Fruit fly (Drosophila melanogaster) whole organism, embryonic: ENCODE data around the gene CAH9.

ENCODE experiments used
- Ada2b ChIP-seq: fragments of 200-800 bp; sonication (Bioruptor generic); IDR thresholded peaks from 2 replicates; pipeline ENCODE4 v1.3.6; 2022; ENCODE audit warnings: missing biosample characterization, missing genetic modification characterization
- Asciz ChIP-seq: fragments of 200-800 bp; sonication (Bioruptor generic); optimal IDR thresholded peaks from 2 replicates; lab custom pipeline; 2017; ENCODE audit warnings: missing biosample characterization, mild to moderate bottlenecking, missing genetic modification characterization, missing genetic modification reagents
- Atf3 ChIP-seq: fragments of 200-800 bp; sonication (Bioruptor generic); optimal IDR thresholded peaks from 3 replicates; lab custom pipeline; 2016; ENCODE audit warnings: missing biosample characterization, missing genetic modification characterization
- CG10654 ChIP-seq: fragments of 200-800 bp; sonication (Bioruptor generic); optimal IDR thresholded peaks from 2 replicates; lab custom pipeline; 2016; ENCODE audit warnings: missing biosample characterization, missing genetic modification characterization
- CG12769 ChIP-seq: fragments of 200-800 bp; sonication (Bioruptor generic); optimal IDR thresholded peaks from 2 replicates; lab custom pipeline; 2019; ENCODE audit warnings: missing biosample characterization, mild to moderate bottlenecking, missing genetic modification characterization, moderate library complexity
- CG13296 ChIP-seq: fragments of 200-800 bp; sonication (Bioruptor generic); optimal IDR thresholded peaks from 3 replicates; lab custom pipeline; 2018; ENCODE audit warnings: missing biosample characterization, mild to moderate bottlenecking, missing genetic modification characterization
- CG13775 ChIP-seq: fragments of 200-800 bp; sonication (Bioruptor generic); optimal IDR thresholded peaks from 3 replicates; lab custom pipeline; 2017; ENCODE audit warnings: missing biosample characterization, mild to moderate bottlenecking, missing genetic modification characterization
- CG14710 ChIP-seq: fragments of 200-800 bp; sonication (Bioruptor generic); optimal IDR thresholded peaks from 3 replicates; lab custom pipeline; 2019; ENCODE audit warnings: missing biosample characterization, mild to moderate bottlenecking, missing genetic modification characterization, moderate library complexity
- CG15601 ChIP-seq: fragments of 200-800 bp; sonication (Bioruptor generic); optimal IDR thresholded peaks from 3 replicates; lab custom pipeline; 2019; ENCODE audit warnings: missing biosample characterization, mild to moderate bottlenecking, missing genetic modification characterization, moderate library complexity
- CG17802 ChIP-seq: fragments of 200-800 bp; sonication (Bioruptor generic); optimal IDR thresholded peaks from 2 replicates; lab custom pipeline; 2018; ENCODE audit warnings: missing biosample characterization, mild to moderate bottlenecking, missing genetic modification characterization, moderate library complexity
- CG18262 ChIP-seq: fragments of 200-800 bp; optimal IDR thresholded peaks from 3 replicates; lab custom pipeline; 2019; ENCODE audit warnings: missing biosample characterization, mild to moderate bottlenecking, missing genetic modification characterization, moderate library complexity
- CG1832 ChIP-seq: fragments of 200-800 bp; sonication (Bioruptor generic); optimal IDR thresholded peaks from 2 replicates; lab custom pipeline; 2017; ENCODE audit warnings: missing biosample characterization, mild to moderate bottlenecking, missing genetic modification characterization, inconsistent platforms
- CG31388 ChIP-seq: fragments of 200-800 bp; sonication (Bioruptor generic); optimal IDR thresholded peaks from 2 replicates; lab custom pipeline; 2016; ENCODE audit warnings: missing biosample characterization, missing genetic modification characterization
- CG7745 ChIP-seq: fragments of 200-800 bp; sonication (Bioruptor generic); optimal IDR thresholded peaks from 2 replicates; lab custom pipeline; 2018; ENCODE audit warnings: missing biosample characterization, mild to moderate bottlenecking, missing genetic modification characterization, moderate library complexity
- CG7786 ChIP-seq: fragments of 200-800 bp; sonication (Bioruptor generic); optimal IDR thresholded peaks from 2 replicates; lab custom pipeline; 2016; ENCODE audit warnings: missing biosample characterization, missing genetic modification characterization
- CG7928 ChIP-seq: fragments of 200-800 bp; sonication (Bioruptor generic); optimal IDR thresholded peaks from 2 replicates; lab custom pipeline; 2017; ENCODE audit warnings: missing biosample characterization, mild to moderate bottlenecking, missing genetic modification characterization
- CG7963 ChIP-seq: fragments of 200-800 bp; sonication (Bioruptor generic); IDR thresholded peaks from 3 replicates; pipeline ENCODE4 v1.3.6; 2022; ENCODE audit warnings: missing biosample characterization, missing genetic modification characterization; ENCODE audit not compliant: partially characterized antibody
- CG8388 ChIP-seq: fragments of 200-800 bp; sonication (Bioruptor generic); optimal IDR thresholded peaks from 2 replicates; lab custom pipeline; 2019; ENCODE audit warnings: missing biosample characterization, mild to moderate bottlenecking, missing genetic modification characterization, moderate library complexity
- CG9215 ChIP-seq: fragments of 200-800 bp; sonication (Bioruptor generic); IDR thresholded peaks from 2 replicates; pipeline ENCODE4 v1.3.6; 2022; ENCODE audit warnings: missing biosample characterization, missing genetic modification characterization
- CG9609 ChIP-seq: fragments of 200-800 bp; sonication (Bioruptor generic); optimal IDR thresholded peaks from 3 replicates; lab custom pipeline; 2016; ENCODE audit warnings: missing biosample characterization, missing genetic modification characterization
- CkIIα-i1 ChIP-seq: fragments of 200-800 bp; sonication (Bioruptor generic); IDR thresholded peaks from 2 replicates; pipeline ENCODE4 v1.3.6; 2022; ENCODE audit warnings: missing biosample characterization, missing genetic modification characterization
- D19B ChIP-seq: fragments of 200-800 bp; sonication (Bioruptor generic); optimal IDR thresholded peaks from 2 replicates; lab custom pipeline; 2017; ENCODE audit warnings: missing biosample characterization, mild to moderate bottlenecking, missing genetic modification characterization
- Dbx ChIP-seq: fragments of 200-800 bp; sonication (Bioruptor generic); IDR thresholded peaks from 3 replicates; pipeline ENCODE4 v1.3.6; 2022; ENCODE audit warnings: missing biosample characterization, missing genetic modification characterization
- E2f1 ChIP-seq: fragments of 200-800 bp; sonication (Bioruptor generic); IDR thresholded peaks from 2 replicates; pipeline ENCODE4 v1.3.6; 2022; ENCODE audit warnings: missing biosample characterization, missing genetic modification characterization
- HLH54F ChIP-seq: fragments of 200-800 bp; sonication (Bioruptor generic); optimal IDR thresholded peaks from 3 replicates; lab custom pipeline; 2016; ENCODE audit warnings: missing biosample characterization, missing genetic modification characterization
- Mad ChIP-seq: fragments of 200-800 bp; sonication (Bioruptor generic); optimal IDR thresholded peaks from 2 replicates; lab custom pipeline; 2016; ENCODE audit warnings: missing biosample characterization, missing genetic modification characterization
- Nf-YA ChIP-seq: fragments of 200-800 bp; sonication (Bioruptor generic); IDR thresholded peaks from 2 replicates; pipeline ENCODE4 v1.3.6; 2022; ENCODE audit warnings: missing biosample characterization, missing genetic modification characterization
- NfI ChIP-seq: fragments of 200-800 bp; sonication (Bioruptor generic); optimal IDR thresholded peaks from 3 replicates; lab custom pipeline; 2018; ENCODE audit warnings: missing biosample characterization, mild to moderate bottlenecking, missing genetic modification characterization, moderate library complexity
- Ssrp ChIP-seq: fragments of 200-800 bp; sonication (Bioruptor generic); optimal IDR thresholded peaks from 2 replicates; lab custom pipeline; 2018; ENCODE audit warnings: missing biosample characterization, mild to moderate bottlenecking, missing genetic modification characterization, moderate library complexity
- Stat92E ChIP-seq, 3 experiments: fragments of >200 bp in 2 of 3; fragments of 200-800 bp in 1 of 3; sonication (Bioruptor generic) in 1 of 3; optimal IDR thresholded peaks; 2 replicates each; lab custom pipeline; 2017 to 2019; ENCODE audit warnings: missing biosample characterization in 3 of 3, missing genetic modification characterization in 3 of 3, mild to moderate bottlenecking in 1 of 3, moderate library complexity in 1 of 3
- Trl ChIP-seq, 3 experiments: fragments of >200 bp in 2 of 3; fragments of 200-800 bp in 1 of 3; sonication (Bioruptor generic) in 1 of 3; optimal IDR thresholded peaks; 2 replicates in 1 of 3; 3 replicates in 2 of 3; lab custom pipeline; 2016 to 2017; ENCODE audit warnings: missing biosample characterization in 1 of 3, missing genetic modification characterization in 1 of 3
- bab2 ChIP-seq: fragments of 200-800 bp; sonication (Bioruptor generic); optimal IDR thresholded peaks from 2 replicates; lab custom pipeline; 2016; ENCODE audit warnings: missing biosample characterization, missing genetic modification characterization
- bigmax ChIP-seq: fragments of 200-800 bp; sonication (Bioruptor generic); optimal IDR thresholded peaks from 2 replicates; lab custom pipeline; 2018; ENCODE audit warnings: missing biosample characterization, mild to moderate bottlenecking, missing genetic modification characterization
- caup ChIP-seq: fragments of 200-800 bp; sonication (Bioruptor generic); optimal IDR thresholded peaks from 3 replicates; lab custom pipeline; 2017; ENCODE audit warnings: missing biosample characterization, mild to moderate bottlenecking, missing genetic modification characterization, moderate library complexity; ENCODE audit not compliant: severe bottlenecking
- ci ChIP-seq: fragments of 200-800 bp; sonication (Bioruptor generic); IDR thresholded peaks from 3 replicates; pipeline ENCODE4 v1.3.6; 2022; ENCODE audit warnings: missing biosample characterization, missing genetic modification characterization
- esg ChIP-seq: fragments of 200-800 bp; sonication (Bioruptor generic); conservative IDR thresholded peaks from 2 replicates; pipeline ENCODE4 v1.3.6; 2022; ENCODE audit warnings: missing biosample characterization, missing genetic modification characterization
- eve ChIP-seq, 2 experiments: fragments of >200 bp; optimal IDR thresholded peaks; 2 replicates each; lab custom pipeline; 2017; ENCODE audit warnings: missing biosample characterization in 2 of 2, missing genetic modification characterization in 2 of 2
- fd96Cb ChIP-seq: fragments of 200-800 bp; sonication (Bioruptor generic); optimal IDR thresholded peaks from 2 replicates; lab custom pipeline; 2018; ENCODE audit warnings: missing biosample characterization, mild to moderate bottlenecking, missing genetic modification characterization, moderate library complexity
- nerfin-1 ChIP-seq: fragments of 200-800 bp; sonication (Bioruptor generic); optimal IDR thresholded peaks from 3 replicates; lab custom pipeline; 2019; ENCODE audit warnings: missing biosample characterization, mild to moderate bottlenecking, missing genetic modification characterization, moderate library complexity
- nerfin-2 ChIP-seq: fragments of 200-800 bp; sonication (Bioruptor generic); IDR thresholded peaks from 2 replicates; pipeline ENCODE4 v1.3.6; 2022; ENCODE audit warnings: missing biosample characterization, missing genetic modification characterization; ENCODE audit not compliant: partially characterized antibody
- scrt ChIP-seq: fragments of 200-800 bp; sonication (Bioruptor generic); optimal IDR thresholded peaks from 2 replicates; lab custom pipeline; 2018; ENCODE audit warnings: missing biosample characterization, mild to moderate bottlenecking, missing genetic modification characterization, moderate library complexity
- slbo ChIP-seq: fragments of 200-800 bp; sonication (Bioruptor generic); IDR thresholded peaks from 2 replicates; pipeline ENCODE4 v1.3.6; 2022; ENCODE audit warnings: missing biosample characterization, missing genetic modification characterization
- slou ChIP-seq: fragments of 200-800 bp; sonication (Bioruptor generic); optimal IDR thresholded peaks from 3 replicates; lab custom pipeline; 2016; ENCODE audit warnings: missing biosample characterization, missing genetic modification characterization
- slp2 ChIP-seq: fragments of 200-800 bp; sonication (Bioruptor generic); optimal IDR thresholded peaks from 2 replicates; lab custom pipeline; 2016; ENCODE audit warnings: missing biosample characterization, missing genetic modification characterization
- so ChIP-seq: fragments of 200-800 bp; sonication (Bioruptor generic); IDR thresholded peaks from 3 replicates; pipeline ENCODE4 v1.3.6; 2022; ENCODE audit warnings: missing biosample characterization, missing genetic modification characterization
- ssp ChIP-seq: fragments of 200-800 bp; sonication (Bioruptor generic); IDR thresholded peaks from 2 replicates; pipeline ENCODE4 v1.3.6; 2022; ENCODE audit warnings: missing biosample characterization, missing genetic modification characterization
- tna ChIP-seq: fragments of 200-800 bp; sonication (Bioruptor generic); IDR thresholded peaks from 2 replicates; pipeline ENCODE4 v1.3.6; 2022; ENCODE audit warnings: missing biosample characterization, missing genetic modification characterization; ENCODE audit not compliant: partially characterized antibody
- vvl ChIP-seq: fragments of 200-800 bp; sonication (Bioruptor generic); IDR thresholded peaks from 2 replicates; pipeline ENCODE4 v1.3.6; 2022; ENCODE audit warnings: missing biosample characterization, missing genetic modification characterization

Gene CAH9

dm6 chr3R:27153062-27153878, 47.3 kb upstream of the CAH9 start (continued):
- no peak for TF ChIP-seq CG9609 (GFP tag; lab: Kevin White, UChicago)
- TF ChIP-seq CG8388 (GFP tag; lab: Kevin White, UChicago), result peak; percentile 14
- peak; percentile 26 for TF ChIP-seq bab2 (GFP tag; lab: Kevin White, UChicago)
- TF ChIP-seq CG12769 (tag; lab: Kevin White, UChicago), result peak; percentile 72
- TF ChIP-seq Stat92E (GFP tag; optimal IDR thresholded peaks at IDR 0.05; lab: Kevin White, UChicago), result no peak
- no peak for TF ChIP-seq slou (GFP tag; lab: Kevin White, UChicago)
- peak; percentile 68 for TF ChIP-seq CG18262 (tag; lab: Kevin White, UChicago)
- no peak for TF ChIP-seq tna (GFP tag; lab: Robert Waterston, UW)
- TF ChIP-seq CG7928, result peak; percentile 28
- no peak for TF ChIP-seq CG7745
- no peak for TF ChIP-seq slp2 (GFP tag; lab: Kevin White, UChicago)
- no peak for TF ChIP-seq Asciz (GFP tag; lab: Kevin White, UChicago)
- no peak for TF ChIP-seq eve (GFP tag; optimal IDR thresholded peaks at IDR 0.05; lab: Kevin White, UChicago)
- TF ChIP-seq nerfin-2 (GFP tag; lab: Robert Waterston, UW), result no peak
- TF ChIP-seq esg (GFP tag; lab: Robert Waterston, UW), result no peak
- peak; percentile 44; the same call in 1 of the 2 replicates for TF ChIP-seq slbo (GFP tag; lab: Robert Waterston, UW)
- TF ChIP-seq E2f1 (GFP tag; lab: Robert Waterston, UW), result no peak
- TF ChIP-seq ci, result no peak
- no peak for TF ChIP-seq Trl (optimal IDR thresholded peaks at IDR 0.05; lab: Kevin White, UChicago)
- TF ChIP-seq Trl (GFP tag; optimal IDR thresholded peaks at IDR 0.05; lab: Kevin White, UChicago), result no peak
- no peak for TF ChIP-seq CG31388 (GFP tag; lab: Kevin White, UChicago)
- TF ChIP-seq scrt, result peak; percentile 52
- TF ChIP-seq Mad, result no peak
- TF ChIP-seq fd96Cb (tag; lab: Kevin White, UChicago), result no peak
- TF ChIP-seq Nf-YA (GFP tag; lab: Robert Waterston, UW), result no peak
- no peak for TF ChIP-seq bigmax (GFP tag; lab: Kevin White, UChicago)
- peak; percentile 67 for TF ChIP-seq caup
- TF ChIP-seq CG7786, result peak; percentile 17
- no peak for TF ChIP-seq CkIIα-i1
- TF ChIP-seq CG9215 (GFP tag; lab: Robert Waterston, UW), result peak; percentile 36
- TF ChIP-seq nerfin-1 (tag; lab: Kevin White, UChicago), result no peak
- no peak for TF ChIP-seq CG10654
- no peak for TF ChIP-seq ssp (GFP tag; lab: Robert Waterston, UW)
- no peak for TF ChIP-seq CG7963
- TF ChIP-seq D19B (GFP tag; lab: Kevin White, UChicago), result peak; percentile 59
- TF ChIP-seq Ssrp (tag; lab: Kevin White, UChicago), result peak; percentile 32
- no peak for TF ChIP-seq CG17802
- no peak for TF ChIP-seq so (GFP tag; lab: Robert Waterston, UW)
- TF ChIP-seq NfI (GFP tag; lab: Kevin White, UChicago), result peak; percentile 46
- peak; percentile 39 for TF ChIP-seq CG14710
- TF ChIP-seq Dbx, result 0 out of 3 replicates have a peak, but pooled peaks have one; percentile 12
- peak; percentile 56 for TF ChIP-seq CG13296 (GFP tag; lab: Kevin White, UChicago)
- no peak for TF ChIP-seq CG1832 (GFP tag; lab: Kevin White, UChicago)
- peak; percentile 37 for TF ChIP-seq HLH54F (GFP tag; lab: Kevin White, UChicago)
- TF ChIP-seq CG13775, result peak; percentile 57
- 0 out of 2 replicates have a peak, but pooled peaks have one; percentile 45 for TF ChIP-seq vvl (GFP tag; lab: Robert Waterston, UW)
- TF ChIP-seq Atf3 (GFP tag; lab: Kevin White, UChicago), result no peak
- no peak for TF ChIP-seq Ada2b (GFP tag; lab: Robert Waterston, UW)
- TF ChIP-seq CG15601 (tag; lab: Kevin White, UChicago), result peak; percentile 21
